Worm (Caenorhabditis elegans): ENCODE measurements around the gene nhr-106.

DNA sequence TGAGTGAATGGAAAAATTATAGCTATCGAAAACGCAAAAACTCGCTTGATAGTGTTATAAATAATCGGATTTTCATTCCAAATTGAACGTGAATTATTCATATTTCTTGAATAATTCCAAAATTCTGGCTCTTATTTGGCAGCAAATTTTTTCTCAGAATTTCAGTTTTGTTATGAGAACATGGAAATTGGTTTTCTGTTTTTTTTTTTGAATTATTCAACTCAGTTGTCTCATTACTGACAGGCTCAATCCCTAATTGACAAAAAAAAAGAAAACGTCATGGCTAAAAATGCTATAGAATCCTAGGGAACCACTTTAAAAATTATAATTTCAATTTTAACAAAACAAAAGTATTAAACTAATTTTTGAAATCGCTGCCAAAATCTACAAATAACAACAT lies 40.3 kb upstream of the nhr-106 start, which contains the start of gene srh-35:
- TF ChIP-seq T22C8.4 (GFP tag; IDR thresholded peaks at IDR 0.05) (no peak), flt-1 (GFP tag; IDR thresholded peaks at IDR 0.05) (no peak), ref-1 (GFP tag; conservative IDR thresholded peaks at IDR 0.05) (no peak)

All from whole organism, midembryonic.